Worm (Caenorhabditis elegans) whole organism, young adult: ENCODE results near the gene K02E11.10.

Experiments
- B0336.3 ChIP-seq: fragments of 200-800 bp; sonication (Bioruptor generic); IDR thresholded peaks from 2 replicates; pipeline ENCODE4 v1.3.6; 2022; ENCODE audit warnings: missing genetic modification characterization, missing compliant biosample characterization
- F49E8.2 ChIP-seq: sonication (generic microtip); optimal IDR thresholded peaks from 3 replicates; lab custom pipeline; 2017; ENCODE audit warnings: missing genetic modification characterization, mild to moderate bottlenecking, missing compliant biosample characterization, antibody characterized with exemption, moderate library complexity; ENCODE audit not compliant: insufficient read depth
- Y53F4B.3 ChIP-seq: fragments of 200-800 bp; sonication (Bioruptor generic); IDR thresholded peaks from 2 replicates; pipeline ENCODE4 v1.3.6; 2022; ENCODE audit warnings: missing genetic modification reagents, missing genetic modification characterization, missing compliant biosample characterization
- Y56A3A.18 ChIP-seq: fragments of 200-800 bp; sonication (Bioruptor generic); IDR thresholded peaks from 2 replicates; pipeline ENCODE4 v1.3.6; 2022; ENCODE audit warnings: missing genetic modification reagents, missing genetic modification characterization, missing compliant biosample characterization
- Y67H2A.10 ChIP-seq: fragments of 200-800 bp; sonication (Bioruptor generic); conservative IDR thresholded peaks from 2 replicates; pipeline ENCODE4 v1.3.6; 2022; ENCODE audit warnings: missing genetic modification reagents, missing genetic modification characterization, missing compliant biosample characterization
- ama-1 ChIP-seq, 3 experiments: fragments of 150-350 bp in 1 of 3; sonication (generic microtip) in 2 of 3; optimal IDR thresholded peaks; 2 replicates each; lab custom pipeline; 2014 to 2018; ENCODE audit warnings: missing biosample characterization in 2 of 3, missing genetic modification characterization in 2 of 3, missing genetic modification reagents in 2 of 3
- aptf-2 ChIP-seq: fragments of 200-800 bp; sonication (Bioruptor generic); conservative IDR thresholded peaks from 2 replicates; pipeline ENCODE4 v1.3.6; 2022; ENCODE audit warnings: missing genetic modification reagents, missing genetic modification characterization, missing compliant biosample characterization
- aptf-3 ChIP-seq: fragments of 200-800 bp; sonication (Bioruptor generic); IDR thresholded peaks from 2 replicates; pipeline ENCODE4 v1.3.6; 2022; ENCODE audit warnings: missing genetic modification characterization, missing compliant biosample characterization
- atf-7 ChIP-seq: sonication (generic microtip); optimal IDR thresholded peaks from 2 replicates; lab custom pipeline; 2017; ENCODE audit warnings: mild to moderate bottlenecking, missing genetic modification characterization, missing compliant biosample characterization
- attf-6 ChIP-seq: fragments of 200-800 bp; sonication (Bioruptor generic); IDR thresholded peaks from 2 replicates; pipeline ENCODE4 v1.3.6; 2022; ENCODE audit warnings: missing genetic modification reagents, missing genetic modification characterization, missing compliant biosample characterization
- bed-1 ChIP-seq: fragments of 200-800 bp; sonication (Bioruptor generic); IDR thresholded peaks from 2 replicates; pipeline ENCODE4 v1.3.6; 2022; ENCODE audit warnings: missing genetic modification reagents, missing genetic modification characterization, missing compliant biosample characterization
- ceh-40 ChIP-seq: fragments of 200-800 bp; sonication (Bioruptor generic); IDR thresholded peaks from 2 replicates; pipeline ENCODE4 v1.3.6; 2022; ENCODE audit warnings: missing genetic modification characterization, missing compliant biosample characterization
- die-1 ChIP-seq: sonication (generic microtip); optimal IDR thresholded peaks from 2 replicates; lab custom pipeline; 2016; ENCODE audit warnings: missing genotype, mild to moderate bottlenecking, missing genetic modification characterization, missing compliant biosample characterization
- dox-1 ChIP-seq: fragments of 200-800 bp; sonication (Bioruptor generic); IDR thresholded peaks from 2 replicates; pipeline ENCODE4 v1.3.6; 2022; ENCODE audit warnings: missing genetic modification reagents, missing genetic modification characterization, missing compliant biosample characterization
- egl-18 ChIP-seq: fragments of 200-800 bp; sonication (Bioruptor generic); IDR thresholded peaks from 2 replicates; pipeline ENCODE4 v1.3.6; 2022; ENCODE audit warnings: missing genetic modification reagents, missing genetic modification characterization, missing compliant biosample characterization
- egl-44 ChIP-seq: fragments of 200-800 bp; sonication (Bioruptor generic); IDR thresholded peaks from 2 replicates; pipeline ENCODE4 v1.3.6; 2022; ENCODE audit warnings: missing genetic modification reagents, missing genetic modification characterization, missing compliant biosample characterization
- ekl-4 ChIP-seq: fragments of 200-800 bp; sonication (Bioruptor generic); IDR thresholded peaks from 2 replicates; pipeline ENCODE4 v1.3.6; 2022; ENCODE audit warnings: missing genetic modification reagents, missing genetic modification characterization, missing compliant biosample characterization
- ets-4 ChIP-seq: fragments of 200-800 bp; sonication (Bioruptor generic); optimal IDR thresholded peaks from 2 replicates; lab custom pipeline; 2018; ENCODE audit warnings: mild to moderate bottlenecking, missing genetic modification characterization, missing compliant biosample characterization
- hmg-1.2 ChIP-seq: fragments of 200-800 bp; sonication (Bioruptor generic); IDR thresholded peaks from 2 replicates; pipeline ENCODE4 v1.3.6; 2022; ENCODE audit warnings: missing genetic modification reagents, missing genetic modification characterization, missing compliant biosample characterization
- hrde-1 ChIP-seq: sonication (generic microtip); optimal IDR thresholded peaks from 2 replicates; lab custom pipeline; 2016; ENCODE audit warnings: missing genetic modification characterization, mild to moderate bottlenecking, missing compliant biosample characterization, moderate library complexity, missing genotype, missing genetic modification reagents, borderline replicate concordance
- let-607 ChIP-seq, 2 experiments: fragments of 200-800 bp in 1 of 2; sonication (Bioruptor generic) in 1 of 2; sonication (generic microtip) in 1 of 2; optimal IDR thresholded peaks; 2 replicates each; lab custom pipeline; 2016 to 2018; ENCODE audit warnings: mild to moderate bottlenecking in 2 of 2, missing compliant biosample characterization in 2 of 2, missing genetic modification characterization in 2 of 2, moderate library complexity in 2 of 2, missing genotype in 1 of 2
- lin-35 ChIP-seq, 3 experiments: fragments of 150-350 bp in 2 of 3; sonication (generic microtip) in 1 of 3; optimal IDR thresholded peaks; 2 replicates each; lab custom pipeline; 2014 to 2018; ENCODE audit warnings: missing biosample characterization in 3 of 3, missing genetic modification characterization in 3 of 3, missing genetic modification reagents in 3 of 3
- lin-54 ChIP-seq: fragments of 200-800 bp; sonication (Bioruptor generic); optimal IDR thresholded peaks from 2 replicates; lab custom pipeline; 2018; ENCODE audit warnings: mild to moderate bottlenecking, missing genetic modification characterization, missing compliant biosample characterization
- madf-10 ChIP-seq: sonication (generic microtip); optimal IDR thresholded peaks from 2 replicates; lab custom pipeline; 2016; ENCODE audit warnings: mild to moderate bottlenecking, missing genetic modification characterization, missing compliant biosample characterization
- mcd-1 ChIP-seq: fragments of 200-800 bp; sonication (Bioruptor generic); IDR thresholded peaks from 2 replicates; pipeline ENCODE4 v1.3.6; 2022; ENCODE audit warnings: missing genetic modification reagents, missing genetic modification characterization, missing compliant biosample characterization
- mel-28 ChIP-seq: sonication (generic microtip); optimal IDR thresholded peaks from 2 replicates; lab custom pipeline; 2016; ENCODE audit warnings: borderline replicate concordance, mild to moderate bottlenecking, missing genetic modification characterization, missing compliant biosample characterization
- mes-4 ChIP-seq: sonication (generic microtip); optimal IDR thresholded peaks from 2 replicates; lab custom pipeline; 2016; ENCODE audit warnings: missing genotype, missing genetic modification characterization, missing compliant biosample characterization
- mxl-1 ChIP-seq: sonication (generic microtip); optimal IDR thresholded peaks from 2 replicates; lab custom pipeline; 2016; ENCODE audit warnings: missing genetic modification characterization, missing compliant biosample characterization
- nhr-120 ChIP-seq: fragments of 200-800 bp; sonication (Bioruptor generic); IDR thresholded peaks from 2 replicates; pipeline ENCODE4 v1.3.6; 2022; ENCODE audit warnings: missing genetic modification characterization, missing compliant biosample characterization
- nhr-90 ChIP-seq: sonication (generic microtip); optimal IDR thresholded peaks from 2 replicates; lab custom pipeline; 2016; ENCODE audit warnings: missing genotype, mild to moderate bottlenecking, missing genetic modification characterization, missing compliant biosample characterization
- rec-8 ChIP-seq, 2 experiments: sonication (generic microtip); optimal IDR thresholded peaks; 2 replicates each; lab custom pipeline; 2016; ENCODE audit warnings: mild to moderate bottlenecking in 2 of 2, missing genetic modification characterization in 2 of 2, missing genetic modification reagents in 2 of 2, missing genotype in 2 of 2, missing biosample characterization in 1 of 2, missing compliant biosample characterization in 1 of 2, moderate library complexity in 1 of 2
- rpc-1 ChIP-seq, 2 experiments: fragments of 150-350 bp in 1 of 2; sonication (generic microtip) in 1 of 2; optimal IDR thresholded peaks; 2 replicates each; lab custom pipeline; 2014 to 2018; ENCODE audit warnings: missing biosample characterization in 1 of 2, missing genetic modification characterization in 1 of 2, missing genetic modification reagents in 1 of 2, missing genotype in 1 of 2
- sdz-38 ChIP-seq: sonication (generic microtip); optimal IDR thresholded peaks from 2 replicates; lab custom pipeline; 2016; ENCODE audit warnings: missing genotype, missing genetic modification characterization, missing compliant biosample characterization
- snpc-1.1 ChIP-seq: sonication (generic microtip); optimal IDR thresholded peaks from 2 replicates; lab custom pipeline; 2017; ENCODE audit warnings: missing genetic modification characterization, mild to moderate bottlenecking, missing compliant biosample characterization, antibody characterized with exemption, moderate library complexity, missing genotype, missing genetic modification reagents; ENCODE audit not compliant: insufficient read depth
- somi-1 ChIP-seq: fragments of 200-800 bp; sonication (Bioruptor generic); optimal IDR thresholded peaks from 2 replicates; lab custom pipeline; 2018; ENCODE audit warnings: mild to moderate bottlenecking, missing genetic modification characterization, missing compliant biosample characterization
- sptf-2 ChIP-seq: fragments of 200-800 bp; sonication (Bioruptor generic); optimal IDR thresholded peaks from 2 replicates; lab custom pipeline; 2018; ENCODE audit warnings: mild to moderate bottlenecking, missing genetic modification characterization, missing compliant biosample characterization
- zfh-2 ChIP-seq: fragments of 200-800 bp; sonication (Bioruptor generic); conservative IDR thresholded peaks from 2 replicates; pipeline ENCODE4 v1.3.6; 2022; ENCODE audit warnings: missing genetic modification reagents, missing genetic modification characterization, missing compliant biosample characterization
- ztf-22 ChIP-seq: fragments of 200-800 bp; sonication (Bioruptor generic); optimal IDR thresholded peaks from 2 replicates; lab custom pipeline; 2018; ENCODE audit warnings: mild to moderate bottlenecking, missing genetic modification characterization, moderate library complexity, missing compliant biosample characterization
- ztf-25 ChIP-seq: fragments of 200-800 bp; sonication (Bioruptor generic); IDR thresholded peaks from 2 replicates; pipeline ENCODE4 v1.3.6; 2022; ENCODE audit warnings: missing genetic modification reagents, missing genetic modification characterization, missing compliant biosample characterization
- ztf-26 ChIP-seq: sonication (generic microtip); optimal IDR thresholded peaks from 2 replicates; lab custom pipeline; 2017; ENCODE audit warnings: missing genetic modification characterization, missing compliant biosample characterization

The K02E11.10 gene

ce11 chrV:14197651-14198050 lies 43.3 kb downstream of the K02E11.10 start (continued):
- TF ChIP-seq Y56A3A.18 (GFP tag; lab: Robert Waterston, UW) (peak; percentile 39; the same call in 1 of the 2 replicates), aptf-2 (GFP tag; lab: Robert Waterston, UW) (no peak), ekl-4 (GFP tag; lab: Robert Waterston, UW) (peak; percentile 35; the same call in 1 of the 2 replicates), mcd-1 (GFP tag; lab: Robert Waterston, UW) (0 out of 2 replicates have a peak, but pooled peaks have one; percentile 10), rpc-1 (optimal IDR thresholded peaks at IDR 0.05; lab: Kevin White, UChicago) (no peak), rpc-1 (tag; optimal IDR thresholded peaks at IDR 0.05; lab: Kevin White, UChicago) (no peak), ztf-25 (0 out of 2 replicates have a peak, but pooled peaks have one; percentile 23), mxl-1 (tag; lab: Kevin White, UChicago) (no peak), somi-1 (GFP tag; lab: Kevin White, UChicago) (no peak), ztf-22 (GFP tag; lab: Kevin White, UChicago) (no peak), let-607 (tag; optimal IDR thresholded peaks at IDR 0.05; lab: Kevin White, UChicago) (no peak)

- TF ChIP-seq die-1 (tag; lab: Kevin White, UChicago) = no peak
- no peak for TF ChIP-seq hmg-1.2 (GFP tag; lab: Robert Waterston, UW)
- TF ChIP-seq mes-4 = no peak
- TF ChIP-seq lin-35 (GFP tag; optimal IDR thresholded peaks at IDR 0.05; lab: Kevin White, UChicago) = no peak
- peak; percentile 57 for TF ChIP-seq zfh-2 (GFP tag; lab: Robert Waterston, UW)
- no peak for TF ChIP-seq ceh-40 (GFP tag; lab: Robert Waterston, UW)
- TF ChIP-seq Y67H2A.10 (GFP tag; lab: Robert Waterston, UW) = no peak
- no peak for TF ChIP-seq sdz-38 (tag; lab: Kevin White, UChicago)
- no peak for TF ChIP-seq F49E8.2
- no peak for TF ChIP-seq mxl-1 (tag; lab: Kevin White, UChicago)
- TF ChIP-seq egl-18 (GFP tag; lab: Robert Waterston, UW) = no peak
- 0 out of 2 replicates have a peak, but pooled peaks have one; percentile 20 for TF ChIP-seq dox-1 (GFP tag; lab: Robert Waterston, UW)
- no peak for TF ChIP-seq rec-8 (tag; optimal IDR thresholded peaks at IDR 0.05; lab: Kevin White, UChicago)
- TF ChIP-seq aptf-2 (GFP tag; lab: Robert Waterston, UW) = no peak
- TF ChIP-seq Y53F4B.3 (GFP tag; lab: Robert Waterston, UW) = no peak
- TF ChIP-seq ama-1 (optimal IDR thresholded peaks at IDR 0.05; lab: Kevin White, UChicago) = peak; percentile 4
- TF ChIP-seq ama-1 (GFP tag; optimal IDR thresholded peaks at IDR 0.05; lab: Kevin White, UChicago) = no peak
- TF ChIP-seq sptf-2 (GFP tag; lab: Kevin White, UChicago) = no peak
- no peak for TF ChIP-seq nhr-120 (GFP tag; lab: Robert Waterston, UW)
- no peak for TF ChIP-seq bed-1 (GFP tag; lab: Robert Waterston, UW)
- no peak for TF ChIP-seq madf-10 (tag; lab: Kevin White, UChicago)
- TF ChIP-seq egl-44 (GFP tag; lab: Robert Waterston, UW) = no peak
- TF ChIP-seq aptf-3 (GFP tag; lab: Robert Waterston, UW) = no peak
- no peak for TF ChIP-seq atf-7
- TF ChIP-seq attf-6 = no peak
- no peak for TF ChIP-seq mel-28 (tag; lab: Kevin White, UChicago)
- no peak for TF ChIP-seq snpc-1.1 (tag; lab: Kevin White, UChicago)
- no peak for TF ChIP-seq nhr-90 (tag; lab: Kevin White, UChicago)
- no peak for TF ChIP-seq ztf-26 (tag; lab: Kevin White, UChicago)
- peak; percentile 23; the same call in 1 of the 2 replicates for TF ChIP-seq B0336.3 (GFP tag; lab: Robert Waterston, UW)
- TF ChIP-seq hrde-1 (tag; lab: Kevin White, UChicago) = no peak
- no peak for TF ChIP-seq ets-4 (GFP tag; lab: Kevin White, UChicago)
- TF ChIP-seq lin-54 (GFP tag; lab: Kevin White, UChicago) = no peak
Measured at ce11 chrV:14194514-14194913, 46.4 kb downstream of the K02E11.10 start.
